Worm (Caenorhabditis elegans) whole organism, L4/young adult: ENCODE measurements around the gene fbxc-21.

Experiments
- dao-5 ChIP-seq: sonication (generic microtip); optimal IDR thresholded peaks from 2 replicates; lab custom pipeline; 2016; ENCODE audit warnings: missing genotype, missing genetic modification characterization, moderate library complexity, missing compliant biosample characterization
- him-1 ChIP-seq: sonication (generic microtip); optimal IDR thresholded peaks from 2 replicates; lab custom pipeline; 2016; ENCODE audit warnings: missing genotype, missing genetic modification reagents, missing genetic modification characterization, missing compliant biosample characterization

ce11 chrII:1688813-1689212, 3.9 kb downstream of the fbxc-21 start, which contains the start of the genes fbxb-18 and fbxb-19:
- TF ChIP-seq him-1 (tag; lab: Kevin White, UChicago), result no peak
- TF ChIP-seq dao-5 (tag; lab: Kevin White, UChicago), result no peak
